Fruit fly (Drosophila melanogaster): ENCODE results near the gene CG10035.

The CG10035 gene

dm6 chr3R:12345989-12346388, 36.5 kb downstream of the CG10035 start:
- no peak for TF ChIP-seq noc (tag; optimal IDR thresholded peaks at IDR 0.05)

dm6 chr3R:12344914-12345549, 37.5 kb downstream of the CG10035 start:
- no peak for TF ChIP-seq noc (tag; optimal IDR thresholded peaks at IDR 0.05)

- no peak for TF ChIP-seq noc (tag; optimal IDR thresholded peaks at IDR 0.05)
These were observed 41.1 kb downstream of the CG10035 start, which contains the start of gene Sgsf for dm6 chr3R:12341374-12341773. Gene Sgsf (plus strand): TSS chr3R:12341674.

All from whole organism, larva.